Worm (Caenorhabditis elegans) whole organism, midembryonic: ENCODE data around the gene C02B8.1.

Source experiments
- cog-1 ChIP-seq: sonication (generic microtip); optimal IDR thresholded peaks from 2 replicates; lab custom pipeline; 2016; ENCODE audit warnings: missing genetic modification characterization, missing compliant biosample characterization
- flt-1 ChIP-seq: fragments of 200-800 bp; sonication (Bioruptor generic); IDR thresholded peaks from 2 replicates; pipeline ENCODE4 v1.3.6; 2022; ENCODE audit warnings: missing genetic modification characterization, missing compliant biosample characterization
- med-1 ChIP-seq: sonication (generic microtip); optimal IDR thresholded peaks from 2 replicates; lab custom pipeline; 2017; ENCODE audit warnings: missing genetic modification characterization, mild to moderate bottlenecking, missing compliant biosample characterization, antibody characterized with exemption, missing genetic modification reagents; ENCODE audit not compliant: insufficient read depth
- ref-1 ChIP-seq: fragments of 200-800 bp; sonication (Bioruptor generic); conservative IDR thresholded peaks from 2 replicates; pipeline ENCODE4 v1.3.6; 2022; ENCODE audit warnings: missing genetic modification reagents, missing genetic modification characterization, missing compliant biosample characterization
- tab-1 ChIP-seq: fragments of 200-800 bp; sonication (Bioruptor generic); IDR thresholded peaks from 2 replicates; pipeline ENCODE4 v1.3.6; 2022; ENCODE audit warnings: missing genetic modification characterization, missing compliant biosample characterization
- ztf-29 ChIP-seq: fragments of 200-800 bp; sonication (Bioruptor generic); IDR thresholded peaks from 2 replicates; pipeline ENCODE4 v1.3.6; 2022; ENCODE audit warnings: missing genetic modification reagents, missing genetic modification characterization, missing compliant biosample characterization

DNA sequence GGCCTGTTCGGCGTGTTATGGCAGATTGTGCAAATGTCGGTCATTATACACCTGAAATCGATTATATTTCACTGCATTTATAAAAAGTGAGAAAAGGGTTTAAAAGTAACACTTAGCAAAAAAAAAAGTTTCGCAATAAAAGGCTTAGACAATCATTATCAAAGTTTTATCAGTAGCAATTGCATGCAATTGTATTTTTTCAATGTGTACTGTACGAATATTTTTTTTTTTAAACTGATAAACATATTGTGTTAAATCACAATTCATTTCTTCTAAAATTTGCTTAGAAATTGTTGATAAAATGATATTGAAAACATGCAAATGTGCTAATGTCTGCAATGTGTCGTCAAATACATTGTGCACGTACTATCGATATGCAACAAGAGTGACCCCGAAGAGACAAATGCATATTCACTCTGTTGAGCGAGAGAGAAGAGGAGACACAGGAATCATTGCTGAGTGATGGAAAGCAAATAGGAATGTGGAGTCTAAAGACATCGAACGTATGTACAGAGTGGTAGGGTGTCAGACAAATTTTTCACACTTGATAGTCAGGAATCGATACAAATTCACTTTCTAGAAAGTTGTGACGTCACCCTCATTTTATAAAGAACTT is 11.1 kb upstream of the C02B8.1 start, which contains the start of gene C02B8.6:
- TF ChIP-seq flt-1 (no peak), ztf-29 (GFP tag; lab: Robert Waterston, UW) (no peak), cog-1 (tag; lab: Kevin White, UChicago) (peak; percentile 47), med-1 (GFP tag; lab: Kevin White, UChicago) (no peak), ref-1 (GFP tag; lab: Robert Waterston, UW) (no peak), tab-1 (no peak)
